Fruit fly (Drosophila melanogaster): ENCODE results near the gene Ost48.

- TF ChIP-seq ovo (GFP tag; optimal IDR thresholded peaks at IDR 0.05), result no peak
- no peak for TF ChIP-seq Crg-1 (GFP tag; optimal IDR thresholded peaks at IDR 0.05)
- no peak for TF ChIP-seq kay (GFP tag; ENCODE audit: borderline replicate concordance)
- TF ChIP-seq CG1620 (GFP tag; optimal IDR thresholded peaks at IDR 0.05), result no peak
These were observed 37.2 kb downstream of the Ost48 start for dm6 chrX:9120828-9121754.
